Worm (Caenorhabditis elegans): ENCODE measurements around the gene F37B12.1.

DNA sequence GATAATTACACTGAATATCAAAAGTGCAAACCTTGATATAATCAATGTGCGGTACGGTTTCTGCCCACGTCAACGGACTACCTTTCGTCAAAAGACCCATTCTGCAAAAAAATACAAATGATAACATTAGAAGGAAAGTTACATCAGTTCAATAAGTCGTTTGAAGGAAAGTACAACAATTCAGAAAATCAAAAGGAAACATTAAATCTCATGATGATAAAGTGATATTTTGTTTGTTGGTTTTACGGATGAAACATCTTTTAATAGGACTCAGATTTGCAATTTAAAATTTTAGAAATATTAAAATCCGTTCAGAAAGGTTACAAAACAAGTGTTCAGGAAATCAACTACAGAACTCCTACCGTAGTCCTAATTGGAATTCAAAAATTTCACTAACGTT is 9.1 kb upstream of the F37B12.1 start, which contains the start of gene gcs-1:
- no peak for TF ChIP-seq ztf-11 (tag; optimal IDR thresholded peaks at IDR 0.05)
- TF ChIP-seq lir-3 (tag; optimal IDR thresholded peaks at IDR 0.05): no peak
- TF ChIP-seq unc-39 (tag; optimal IDR thresholded peaks at IDR 0.05): no peak
- TF ChIP-seq D1046.2 (GFP tag; IDR thresholded peaks at IDR 0.05): no peak
- TF ChIP-seq unc-130 (GFP tag; optimal IDR thresholded peaks at IDR 0.05): no peak
- TF ChIP-seq hlh-30 (tag; optimal IDR thresholded peaks at IDR 0.05; ENCODE audit: insufficient read depth): no peak
- no peak for TF ChIP-seq mxl-2 (GFP tag; conservative IDR thresholded peaks at IDR 0.05)
- TF ChIP-seq lin-38 (GFP tag; IDR thresholded peaks at IDR 0.05): no peak
- no peak for TF ChIP-seq Y48G9A.11 (GFP tag; IDR thresholded peaks at IDR 0.05)
- no peak for TF ChIP-seq nhr-77 (tag; optimal IDR thresholded peaks at IDR 0.05)
